Worm (Caenorhabditis elegans): ENCODE data around the gene H25K10.2.

The H25K10.2 gene

ce11 chrIV:16210913-16211312 lies at the start of gene H25K10.2:
Gene H25K10.2, minus strand, starts transcription at chrIV:16211013.
- TF ChIP-seq nhr-77 (tag; optimal IDR thresholded peaks at IDR 0.05): no peak
- no peak for TF ChIP-seq daf-12 (tag; optimal IDR thresholded peaks at IDR 0.05)
- TF ChIP-seq nfya-1 (tag; optimal IDR thresholded peaks at IDR 0.05; ENCODE audit: insufficient read depth): no peak

- TF ChIP-seq mdl-1 (tag; optimal IDR thresholded peaks at IDR 0.05) (no peak), ztf-4 (tag; optimal IDR thresholded peaks at IDR 0.05) (no peak), lin-15B (tag; optimal IDR thresholded peaks at IDR 0.05) (no peak), nhr-67 (tag; optimal IDR thresholded peaks at IDR 0.05) (no peak)
Measured at ce11 chrIV:16257330-16257729, 46.5 kb upstream of the H25K10.2 start, which contains the start of gene hlh-31. Gene hlh-31, plus strand, starts transcription at chrIV:16257630.

- no peak for TF ChIP-seq nhr-237 (tag; optimal IDR thresholded peaks at IDR 0.05)
- TF ChIP-seq ceh-28 (tag; optimal IDR thresholded peaks at IDR 0.05): no peak
- TF ChIP-seq skn-1 (tag; optimal IDR thresholded peaks at IDR 0.05): no peak
- TF ChIP-seq ceh-16 (tag; optimal IDR thresholded peaks at IDR 0.05): no peak
- TF ChIP-seq lin-15B (tag; optimal IDR thresholded peaks at IDR 0.05): no peak
- TF ChIP-seq nhr-25 (tag; optimal IDR thresholded peaks at IDR 0.05): no peak
Measured at ce11 chrIV:16254464-16254863, 43.7 kb upstream of the H25K10.2 start, which contains the start of gene hlh-17. Gene hlh-17, plus strand, starts transcription at chrIV:16254764.

DNA sequence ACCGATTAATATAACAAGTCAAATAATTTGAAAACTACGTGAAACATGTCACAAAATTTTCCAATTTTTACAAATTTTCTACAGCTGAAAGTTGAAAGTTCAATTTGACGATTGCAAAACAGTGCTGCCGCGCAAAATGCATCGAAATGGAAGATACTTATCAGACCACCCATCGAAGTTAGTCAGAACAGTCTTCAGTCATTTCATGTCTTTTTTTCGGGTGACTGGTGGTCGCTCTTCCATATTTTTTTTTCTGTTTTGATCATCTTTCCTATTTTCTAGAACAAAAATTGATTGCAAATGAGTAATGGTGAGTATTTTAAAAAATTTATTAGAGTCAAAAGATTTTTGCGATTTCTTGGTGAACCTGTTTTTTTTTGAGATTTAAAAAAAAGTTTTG lies 36.3 kb upstream of the H25K10.2 start, which contains the start of gene F38C2.1:
F38C2.1 (plus strand) TSS at position 301 of the 400 bp plus-strand sequence.
- TF ChIP-seq unc-62 (GFP tag; optimal IDR thresholded peaks at IDR 0.05) (no peak), nhr-25 (tag; optimal IDR thresholded peaks at IDR 0.05) (no peak)

ce11 chrIV:16238555-16238954 lies 27.7 kb upstream of the H25K10.2 start, which contains the start of gene srw-61:
Gene srw-61, minus strand, starts transcription at chrIV:16238655.
- no peak for TF ChIP-seq skn-1 (tag; optimal IDR thresholded peaks at IDR 0.05)
- no peak for TF ChIP-seq ceh-82 (tag; optimal IDR thresholded peaks at IDR 0.05)
- no peak for TF ChIP-seq nhr-23 (tag; optimal IDR thresholded peaks at IDR 0.05)
- TF ChIP-seq nhr-67 (tag; optimal IDR thresholded peaks at IDR 0.05): no peak
- no peak for TF ChIP-seq fos-1 (tag; optimal IDR thresholded peaks at IDR 0.05)
- TF ChIP-seq daf-12 (tag; optimal IDR thresholded peaks at IDR 0.05): no peak
- TF ChIP-seq aly-2 (tag; optimal IDR thresholded peaks at IDR 0.05): no peak
- no peak for TF ChIP-seq nhr-43 (tag; optimal IDR thresholded peaks at IDR 0.05; ENCODE audit: poor library complexity, severe bottlenecking)
- no peak for TF ChIP-seq nhr-11 (tag; optimal IDR thresholded peaks at IDR 0.05)
- no peak for TF ChIP-seq fkh-10 (GFP tag; optimal IDR thresholded peaks at IDR 0.05)
- no peak for TF ChIP-seq nhr-25 (tag; optimal IDR thresholded peaks at IDR 0.05)
- TF ChIP-seq nhr-76 (tag; optimal IDR thresholded peaks at IDR 0.05): no peak
- no peak for TF ChIP-seq mml-1 (tag; optimal IDR thresholded peaks at IDR 0.05)
- no peak for TF ChIP-seq tbx-2 (tag; optimal IDR thresholded peaks at IDR 0.05)
- no peak for TF ChIP-seq eor-1 (tag; optimal IDR thresholded peaks at IDR 0.05)
- no peak for TF ChIP-seq ceh-9 (tag; optimal IDR thresholded peaks at IDR 0.05)
- no peak for TF ChIP-seq unc-39 (tag; optimal IDR thresholded peaks at IDR 0.05)
- TF ChIP-seq mdl-1 (tag; optimal IDR thresholded peaks at IDR 0.05): no peak

ce11 chrIV:16236827-16237226 lies 26.0 kb upstream of the H25K10.2 start:
- TF ChIP-seq nhr-11 (tag; optimal IDR thresholded peaks at IDR 0.05) (no peak), unc-62 (GFP tag; optimal IDR thresholded peaks at IDR 0.05) (no peak), pqm-1 (tag; optimal IDR thresholded peaks at IDR 0.05) (no peak), sea-2 (GFP tag; optimal IDR thresholded peaks at IDR 0.05) (no peak), elt-1 (tag; optimal IDR thresholded peaks at IDR 0.05) (no peak), nhr-77 (tag; optimal IDR thresholded peaks at IDR 0.05) (no peak), mdl-1 (tag; optimal IDR thresholded peaks at IDR 0.05) (no peak), nhr-23 (tag; optimal IDR thresholded peaks at IDR 0.05) (no peak), daf-12 (tag; optimal IDR thresholded peaks at IDR 0.05) (no peak), mml-1 (tag; optimal IDR thresholded peaks at IDR 0.05) (no peak), ztf-4 (tag; optimal IDR thresholded peaks at IDR 0.05) (no peak), nhr-237 (tag; optimal IDR thresholded peaks at IDR 0.05) (no peak), nhr-76 (tag; optimal IDR thresholded peaks at IDR 0.05) (no peak), aly-2 (tag; optimal IDR thresholded peaks at IDR 0.05) (no peak), elt-2 (tag; optimal IDR thresholded peaks at IDR 0.05) (no peak), ZK546.5 (tag; optimal IDR thresholded peaks at IDR 0.05) (no peak), nfya-1 (tag; optimal IDR thresholded peaks at IDR 0.05; ENCODE audit: insufficient read depth) (no peak), nhr-43 (tag; optimal IDR thresholded peaks at IDR 0.05; ENCODE audit: poor library complexity, severe bottlenecking) (no peak)
